Fruit fly (Drosophila melanogaster): ENCODE results near the gene RYa-R.

RYa-R gene

dm6 chr3R:26996642-26997041, at the start of gene RYa-R:
RYa-R (plus strand) TSS chr3R:26996980.
- TF ChIP-seq CTCF (optimal IDR thresholded peaks at IDR 0.05) (no peak), CG8478 (optimal IDR thresholded peaks at IDR 0.05) (no peak)

DNA sequence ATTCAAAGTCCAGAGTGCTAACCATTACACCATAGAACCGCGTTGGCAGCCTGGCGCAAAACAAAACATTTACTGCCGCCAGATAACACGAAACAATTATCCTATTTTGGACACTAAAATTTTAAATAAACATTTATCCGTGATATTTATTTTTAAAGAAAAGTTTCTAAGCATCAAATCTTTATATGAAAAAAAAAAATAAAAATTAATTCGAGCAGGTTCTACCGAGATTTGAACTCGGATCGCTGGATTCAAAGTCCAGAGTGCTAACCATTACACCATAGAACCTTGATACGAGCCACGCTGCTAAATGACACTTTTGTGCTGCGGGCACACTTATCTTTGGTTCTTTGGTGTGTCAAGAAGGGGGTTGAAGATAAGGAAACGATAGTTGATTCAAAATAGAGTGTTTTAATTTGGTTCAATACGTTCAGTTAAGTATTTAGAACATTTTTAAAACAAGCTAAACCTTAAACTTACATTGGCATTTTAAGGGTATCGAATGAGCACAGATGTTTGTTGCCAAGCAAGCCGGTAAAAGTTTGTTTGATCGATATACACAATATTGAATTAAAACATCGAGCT, 49.4 kb upstream of the RYa-R start, which contains the start of gene Spag1:
Gene Spag1, plus strand, starts transcription at position 535 of the 585 bp plus-strand sequence.
- TF ChIP-seq CG8478 (optimal IDR thresholded peaks at IDR 0.05), result no peak

DNA sequence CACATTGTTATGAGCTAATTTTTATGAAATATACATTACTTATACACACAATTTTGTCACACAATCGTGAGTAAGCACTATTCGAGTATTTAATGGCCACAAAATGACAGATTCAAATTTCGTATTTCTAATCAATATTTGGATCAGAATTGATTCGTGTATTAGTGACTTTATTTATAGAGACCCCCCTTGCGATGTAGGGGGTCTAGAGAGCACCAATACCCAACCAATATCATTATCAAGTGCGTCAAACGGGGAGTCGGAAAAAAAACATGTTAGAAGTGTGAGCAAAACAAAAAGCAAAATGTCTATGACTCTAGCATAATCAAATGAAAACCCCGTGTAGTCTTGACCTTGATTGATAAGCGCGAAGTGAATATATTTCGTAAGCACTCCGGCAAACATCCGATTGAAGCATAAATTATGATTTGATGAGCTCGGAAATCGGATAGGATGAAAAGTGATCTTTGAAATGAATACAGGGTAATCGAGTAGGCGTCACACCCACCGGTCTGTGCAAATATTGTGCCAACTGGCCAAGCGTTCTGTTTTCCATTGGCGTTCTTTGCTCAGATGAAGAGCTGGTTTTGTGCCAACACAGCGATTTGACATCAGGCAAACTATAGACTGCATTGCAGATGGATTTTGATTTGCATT, 44.5 kb upstream of the RYa-R start:
- no peak for TF ChIP-seq CG8478 (optimal IDR thresholded peaks at IDR 0.05)
- TF ChIP-seq CTCF (optimal IDR thresholded peaks at IDR 0.05), result no peak

dm6 chr3R:26952857-26953477, 43.8 kb upstream of the RYa-R start:
- TF ChIP-seq CTCF (optimal IDR thresholded peaks at IDR 0.05) (no peak), CG8478 (optimal IDR thresholded peaks at IDR 0.05) (no peak)

- TF ChIP-seq CTCF (optimal IDR thresholded peaks at IDR 0.05) (no peak), CG8478 (optimal IDR thresholded peaks at IDR 0.05) (no peak)
Measured at dm6 chr3R:26953478-26953874, 43.3 kb upstream of the RYa-R start.

dm6 chr3R:26954020-26954672, 42.6 kb upstream of the RYa-R start:
- TF ChIP-seq CTCF (optimal IDR thresholded peaks at IDR 0.05), result no peak
- TF ChIP-seq CG8478 (optimal IDR thresholded peaks at IDR 0.05), result no peak

- TF ChIP-seq CG8478 (optimal IDR thresholded peaks at IDR 0.05) (no peak), CTCF (optimal IDR thresholded peaks at IDR 0.05) (no peak)
Measured at dm6 chr3R:26955527-26955926, 41.3 kb upstream of the RYa-R start.

DNA sequence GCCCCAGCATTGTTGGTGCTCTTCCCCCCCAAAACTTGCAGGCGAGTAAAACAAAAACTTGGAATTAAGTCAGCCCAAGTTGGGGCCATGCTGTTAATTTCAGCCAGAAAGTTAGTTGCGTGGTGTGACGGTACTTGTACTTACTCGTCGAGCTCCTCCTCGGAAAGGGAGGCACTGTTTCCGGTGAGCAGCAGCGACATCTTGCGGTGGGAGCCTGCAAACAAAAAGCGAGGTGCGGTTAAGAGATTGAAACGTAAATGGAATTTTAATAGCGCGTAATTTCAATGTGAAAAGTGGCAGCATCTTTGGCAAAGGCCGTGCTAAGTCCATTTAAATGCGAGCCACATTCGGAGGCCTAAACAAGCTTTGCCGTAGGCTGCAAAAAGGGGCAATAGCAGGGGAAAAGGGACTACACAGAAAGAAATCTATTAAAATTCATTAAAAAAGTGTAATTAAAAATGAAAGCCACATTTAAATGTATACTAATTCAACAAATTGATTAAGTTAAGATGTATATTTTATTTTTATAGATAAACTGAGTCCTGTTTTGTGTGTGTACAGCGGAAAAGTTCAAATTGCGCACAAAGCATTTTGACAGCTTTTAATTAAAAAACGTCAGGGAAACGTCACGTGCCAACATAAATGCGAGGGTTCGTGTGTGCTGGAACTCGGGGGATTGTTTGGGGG, 40.3 kb upstream of the RYa-R start:
- TF ChIP-seq CTCF (optimal IDR thresholded peaks at IDR 0.05), result peak; percentile 82 to 83
- TF ChIP-seq CG8478 (optimal IDR thresholded peaks at IDR 0.05), result no peak

dm6 chr3R:26957132-26957531, 39.6 kb upstream of the RYa-R start:
- TF ChIP-seq CG8478 (optimal IDR thresholded peaks at IDR 0.05), result no peak
- TF ChIP-seq CTCF (optimal IDR thresholded peaks at IDR 0.05), result no peak

DNA sequence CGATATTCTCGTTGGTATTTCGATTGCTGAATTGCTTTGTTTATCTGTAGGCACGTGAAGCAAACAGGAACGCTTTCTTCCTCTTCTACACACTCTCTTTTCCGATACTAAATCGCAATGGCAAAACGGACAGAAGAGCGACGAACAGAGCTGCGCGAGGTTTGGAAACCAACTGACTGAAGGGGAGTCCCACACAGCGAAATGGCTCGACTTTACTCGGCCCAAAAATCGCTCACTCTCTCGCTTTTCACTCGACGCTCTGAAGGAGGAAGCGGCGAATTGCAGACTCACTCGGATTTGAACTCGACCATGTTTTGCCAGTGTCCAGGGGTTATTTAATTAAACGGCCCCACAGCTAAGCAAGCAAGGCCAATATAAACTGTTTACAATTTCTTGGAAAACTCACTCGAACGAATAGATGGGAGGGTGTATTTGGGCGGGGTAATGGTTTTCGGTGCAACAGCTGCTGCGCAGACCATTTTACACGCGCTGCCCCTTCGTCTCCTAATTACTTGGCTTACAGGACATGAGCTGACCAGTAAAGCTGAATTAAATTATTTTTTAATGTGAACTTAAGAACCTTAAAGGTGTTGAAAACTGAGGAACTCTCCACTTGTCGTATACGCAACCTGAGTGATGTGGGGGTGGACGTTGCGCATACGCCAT, 38.3 kb upstream of the RYa-R start, which contains the start of gene CG6330:
Gene CG6330, minus strand, starts transcription at position 178 of the 666 bp plus-strand sequence.
- no peak for TF ChIP-seq CG8478 (optimal IDR thresholded peaks at IDR 0.05)
- TF ChIP-seq CTCF (optimal IDR thresholded peaks at IDR 0.05), result no peak

DNA sequence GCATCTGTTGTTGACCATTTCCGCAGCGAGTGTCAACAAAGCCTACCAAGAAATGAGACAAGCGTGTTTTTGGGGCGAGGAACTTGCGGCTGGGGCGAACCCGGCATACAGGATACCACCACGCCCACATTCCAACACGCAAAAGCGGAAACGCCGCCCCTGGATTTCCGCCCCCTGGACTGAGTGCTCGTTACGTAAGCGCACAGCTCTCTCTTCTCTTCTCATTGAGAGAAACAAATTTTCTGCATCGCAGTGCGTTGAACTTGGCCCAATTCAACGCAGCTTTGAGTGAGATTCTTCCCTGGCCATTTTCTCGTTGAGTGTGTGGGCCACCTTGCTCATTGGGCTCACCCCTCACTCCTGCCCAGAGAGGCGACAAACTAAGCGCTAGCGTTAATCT, 36.3 kb upstream of the RYa-R start:
- no peak for TF ChIP-seq CTCF (optimal IDR thresholded peaks at IDR 0.05)
- no peak for TF ChIP-seq CG8478 (optimal IDR thresholded peaks at IDR 0.05)

dm6 chr3R:26963747-26964174, 33.0 kb upstream of the RYa-R start:
- no peak for TF ChIP-seq CTCF (optimal IDR thresholded peaks at IDR 0.05)
- no peak for TF ChIP-seq CG8478 (optimal IDR thresholded peaks at IDR 0.05)

DNA sequence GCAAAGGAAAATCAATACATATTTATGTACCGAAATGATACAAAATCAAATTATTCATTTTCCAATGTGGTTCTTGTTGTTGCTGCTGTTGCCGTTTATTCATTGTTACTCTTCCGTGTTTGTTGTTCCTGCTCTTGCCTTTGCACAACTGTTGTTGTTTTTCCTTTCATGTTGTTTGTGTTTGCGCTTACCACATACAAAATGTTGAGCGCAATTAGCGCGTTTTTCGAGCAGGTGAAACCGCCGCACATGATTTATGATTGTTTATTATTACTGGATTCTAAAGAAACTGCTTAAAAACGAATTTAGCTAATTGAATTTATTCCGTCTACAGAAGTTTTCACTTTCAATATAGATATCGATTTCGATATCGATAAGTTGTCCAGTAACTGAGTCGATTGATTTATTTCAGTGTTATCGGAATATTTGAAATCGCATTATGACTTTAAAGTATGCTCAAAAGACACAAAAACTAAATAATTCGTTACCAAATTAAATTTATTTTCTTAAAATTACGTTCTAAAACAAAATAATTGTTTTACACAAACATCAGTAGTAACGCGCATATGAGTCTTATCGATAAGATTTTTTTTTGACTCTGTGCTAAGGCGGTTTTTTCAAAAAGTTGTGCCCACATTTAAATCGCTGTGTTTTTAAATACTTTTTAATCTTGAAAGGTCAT, 32.2 kb upstream of the RYa-R start, which contains the start of gene Tsp97E:
Gene Tsp97E, minus strand, starts transcription at position 366 of the 682 bp plus-strand sequence.
- TF ChIP-seq CG8478 (optimal IDR thresholded peaks at IDR 0.05) (no peak), CTCF (optimal IDR thresholded peaks at IDR 0.05) (no peak)

DNA sequence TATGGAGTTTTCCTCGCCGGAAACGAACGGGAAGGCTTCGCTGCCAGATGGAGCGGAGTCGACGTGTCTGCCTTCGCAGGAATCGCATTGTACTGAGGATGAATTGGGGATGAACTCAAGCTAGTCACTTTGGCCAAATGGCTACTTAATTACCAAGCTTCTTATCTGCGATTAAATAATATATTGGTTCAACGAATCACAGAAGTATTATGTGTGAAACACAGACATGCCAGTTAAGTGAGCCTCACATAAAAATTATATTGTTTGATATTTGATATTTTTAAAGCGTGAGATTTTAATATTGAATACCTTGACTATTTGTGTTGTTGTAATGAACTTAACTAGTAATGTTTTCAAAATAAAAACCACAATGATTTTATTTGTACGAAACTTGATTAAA, 30.4 kb upstream of the RYa-R start, which contains the start of gene Gr97a:
Gene Gr97a, minus strand, starts transcription at position 101 of the 400 bp plus-strand sequence.
- TF ChIP-seq CG8478 (optimal IDR thresholded peaks at IDR 0.05) (no peak), CTCF (optimal IDR thresholded peaks at IDR 0.05) (no peak)
